Worm (Caenorhabditis elegans) whole organism, L2 larva: ENCODE measurements around the gene R05G6.5.

Experiments used
- R02D3.7 ChIP-seq: fragments of 150-350 bp; optimal IDR thresholded peaks from 2 replicates; lab custom pipeline; 2014; ENCODE audit warnings: missing biosample characterization, missing genetic modification characterization
- aly-2 ChIP-seq: fragments of 150-350 bp; optimal IDR thresholded peaks from 2 replicates; lab custom pipeline; 2014; ENCODE audit warnings: missing biosample characterization, missing genetic modification characterization
- ama-1 ChIP-seq: fragments of 150-350 bp; optimal IDR thresholded peaks from 2 replicates; lab custom pipeline; 2018; ENCODE audit warnings: inconsistent platforms
- ceh-16 ChIP-seq: fragments of 150-350 bp; optimal IDR thresholded peaks from 2 replicates; lab custom pipeline; 2014; ENCODE audit warnings: missing biosample characterization, missing genetic modification characterization
- dmd-4 ChIP-seq: sonication (generic microtip); optimal IDR thresholded peaks from 2 replicates; lab custom pipeline; 2017; ENCODE audit warnings: missing biosample characterization, missing genetic modification characterization
- elt-1 ChIP-seq: fragments of 150-350 bp; optimal IDR thresholded peaks from 2 replicates; lab custom pipeline; 2014; ENCODE audit warnings: missing biosample characterization, missing genetic modification characterization
- mdl-1 ChIP-seq, 2 experiments: fragments of 150-350 bp in 1 of 2; sonication (generic microtip) in 1 of 2; optimal IDR thresholded peaks; 2 replicates each; lab custom pipeline; 2017; ENCODE audit warnings: missing biosample characterization in 2 of 2, missing genetic modification characterization in 2 of 2
- nhr-77 ChIP-seq: fragments of 150-350 bp; optimal IDR thresholded peaks from 2 replicates; lab custom pipeline; 2014; ENCODE audit warnings: missing biosample characterization, missing genetic modification characterization
- sma-3 ChIP-seq: sonication (generic microtip); optimal IDR thresholded peaks from 2 replicates; lab custom pipeline; 2016; ENCODE audit warnings: missing genetic modification reagents, missing genetic modification characterization, missing compliant biosample characterization
- unc-39 ChIP-seq: fragments of 150-350 bp; optimal IDR thresholded peaks from 2 replicates; lab custom pipeline; 2014; ENCODE audit warnings: missing biosample characterization, missing genetic modification characterization
- unc-55 ChIP-seq: fragments of 150-350 bp; sonication (generic microtip); optimal IDR thresholded peaks from 3 replicates; lab custom pipeline; 2014; ENCODE audit warnings: missing biosample characterization, missing genetic modification reagents, missing genetic modification characterization
- unc-62 ChIP-seq: fragments of 150-350 bp; optimal IDR thresholded peaks from 2 replicates; lab custom pipeline; 2014; ENCODE audit warnings: missing biosample characterization, missing genetic modification reagents, missing genetic modification characterization
- zag-1 ChIP-seq: fragments of 150-350 bp; optimal IDR thresholded peaks from 2 replicates; lab custom pipeline; 2014; ENCODE audit warnings: missing biosample characterization, missing genetic modification characterization

- no peak for TF ChIP-seq elt-1
- TF ChIP-seq aly-2 (tag; lab: Kevin White, UChicago): no peak
- TF ChIP-seq unc-39 (tag; lab: Kevin White, UChicago): no peak
- no peak for TF ChIP-seq dmd-4 (tag; lab: Kevin White, UChicago)
- no peak for TF ChIP-seq ama-1
- no peak for TF ChIP-seq mdl-1 (tag; optimal IDR thresholded peaks at IDR 0.05; lab: Kevin White, UChicago)
- peak; percentile 46 for TF ChIP-seq unc-55 (GFP tag; lab: Kevin White, UChicago)
- no peak for TF ChIP-seq unc-62 (GFP tag; lab: Kevin White, UChicago)
- no peak for TF ChIP-seq R02D3.7 (tag; lab: Kevin White, UChicago)
- no peak for TF ChIP-seq sma-3
- no peak for TF ChIP-seq zag-1 (tag; lab: Kevin White, UChicago)
- no peak for TF ChIP-seq ceh-16 (tag; lab: Kevin White, UChicago)
- TF ChIP-seq nhr-77 (tag; lab: Kevin White, UChicago): no peak
These were observed 30.0 kb upstream of the R05G6.5 start, which contains the start of gene rod-1 for ce11 chrIV:7478134-7478533.
